Fruit fly (Drosophila melanogaster): ENCODE results near the gene Nepl18.

dm6 chr3R:28898921-28899545 lies 23.6 kb downstream of the Nepl18 start:
- no peak for TF ChIP-seq psq (optimal IDR thresholded peaks at IDR 0.05)
- no peak for TF ChIP-seq h (optimal IDR thresholded peaks at IDR 0.05)
